Worm (Caenorhabditis elegans) whole organism, L3 larva: ENCODE results near the gene fbxc-27.

Source experiments
- R02D3.7 ChIP-seq: fragments of 150-350 bp; optimal IDR thresholded peaks from 2 replicates; lab custom pipeline; 2014; ENCODE audit warnings: missing biosample characterization, missing genetic modification characterization
- aly-2 ChIP-seq: fragments of 150-350 bp; optimal IDR thresholded peaks from 2 replicates; lab custom pipeline; 2014; ENCODE audit warnings: missing biosample characterization, missing genetic modification characterization
- ama-1 ChIP-seq: fragments of 150-350 bp; optimal IDR thresholded peaks from 2 replicates; lab custom pipeline; 2018
- ceh-28 ChIP-seq: fragments of 150-350 bp; optimal IDR thresholded peaks from 2 replicates; lab custom pipeline; 2014; ENCODE audit warnings: missing biosample characterization, missing genetic modification reagents, missing genetic modification characterization
- ceh-82 ChIP-seq: fragments of 150-350 bp; optimal IDR thresholded peaks from 2 replicates; lab custom pipeline; 2014; ENCODE audit warnings: missing biosample characterization, missing genetic modification characterization
- daf-12 ChIP-seq: fragments of 150-350 bp; optimal IDR thresholded peaks from 2 replicates; lab custom pipeline; 2014; ENCODE audit warnings: missing biosample characterization, missing genetic modification reagents, missing genetic modification characterization
- egl-5 ChIP-seq: fragments of 150-350 bp; optimal IDR thresholded peaks from 2 replicates; lab custom pipeline; 2017; ENCODE audit warnings: missing biosample characterization, missing genetic modification reagents, missing genetic modification characterization, inconsistent platforms
- elt-1 ChIP-seq: fragments of 150-350 bp; optimal IDR thresholded peaks from 2 replicates; lab custom pipeline; 2014; ENCODE audit warnings: missing biosample characterization, missing genetic modification characterization
- elt-2 ChIP-seq: sonication (generic microtip); optimal IDR thresholded peaks from 2 replicates; lab custom pipeline; 2016; ENCODE audit warnings: missing genetic modification reagents, mild to moderate bottlenecking, missing genetic modification characterization, missing compliant biosample characterization
- fkh-2 ChIP-seq: fragments of 150-350 bp; optimal IDR thresholded peaks from 2 replicates; lab custom pipeline; 2014; ENCODE audit warnings: missing biosample characterization, missing genetic modification reagents, missing genetic modification characterization
- fos-1 ChIP-seq: fragments of 150-350 bp; optimal IDR thresholded peaks from 2 replicates; lab custom pipeline; 2014; ENCODE audit warnings: missing biosample characterization, missing genetic modification characterization
- lin-39 ChIP-seq: fragments of 150-350 bp; optimal IDR thresholded peaks from 2 replicates; lab custom pipeline; 2018; ENCODE audit warnings: missing biosample characterization, missing genetic modification reagents, missing genetic modification characterization
- lsy-12 ChIP-seq: sonication (generic microtip); optimal IDR thresholded peaks from 2 replicates; lab custom pipeline; 2016; ENCODE audit warnings: mild to moderate bottlenecking, missing genetic modification characterization, missing compliant biosample characterization
- mdl-1 ChIP-seq: fragments of 150-350 bp; optimal IDR thresholded peaks from 2 replicates; lab custom pipeline; 2014; ENCODE audit warnings: missing biosample characterization, missing genetic modification characterization
- mml-1 ChIP-seq: fragments of 150-350 bp; sonication (generic microtip); optimal IDR thresholded peaks from 3 replicates; lab custom pipeline; 2014; ENCODE audit warnings: missing biosample characterization, missing genetic modification characterization
- nfya-1 ChIP-seq: sonication (generic microtip); optimal IDR thresholded peaks from 2 replicates; lab custom pipeline; 2017; ENCODE audit warnings: missing genetic modification characterization, mild to moderate bottlenecking, missing compliant biosample characterization, antibody characterized with exemption, moderate library complexity; ENCODE audit not compliant: insufficient read depth
- nhr-11 ChIP-seq: fragments of 150-350 bp; optimal IDR thresholded peaks from 2 replicates; lab custom pipeline; 2014; ENCODE audit warnings: missing biosample characterization, missing genetic modification characterization
- nhr-12 ChIP-seq: fragments of 150-350 bp; optimal IDR thresholded peaks from 2 replicates; lab custom pipeline; 2014; ENCODE audit warnings: missing biosample characterization, missing genetic modification characterization
- nhr-23 ChIP-seq: fragments of 150-350 bp; optimal IDR thresholded peaks from 2 replicates; lab custom pipeline; 2014; ENCODE audit warnings: missing biosample characterization, missing genetic modification reagents, missing genetic modification characterization
- nhr-25 ChIP-seq: sonication (generic microtip); optimal IDR thresholded peaks from 2 replicates; lab custom pipeline; 2017; ENCODE audit warnings: missing biosample characterization, missing genetic modification characterization
- nhr-43 ChIP-seq: sonication (generic microtip); optimal IDR thresholded peaks from 2 replicates; lab custom pipeline; 2016; ENCODE audit warnings: mild to moderate bottlenecking, missing genetic modification characterization, missing compliant biosample characterization; ENCODE audit not compliant: poor library complexity, severe bottlenecking
- nhr-67 ChIP-seq: fragments of 150-350 bp; optimal IDR thresholded peaks from 2 replicates; lab custom pipeline; 2014; ENCODE audit warnings: missing biosample characterization, missing genetic modification characterization
- nhr-77 ChIP-seq: fragments of 150-350 bp; optimal IDR thresholded peaks from 2 replicates; lab custom pipeline; 2014; ENCODE audit warnings: missing biosample characterization, missing genetic modification characterization
- pha-4 ChIP-seq: fragments of 150-350 bp; optimal IDR thresholded peaks from 2 replicates; lab custom pipeline; 2014; ENCODE audit warnings: missing biosample characterization, missing genetic modification reagents, missing genetic modification characterization
- pqm-1 ChIP-seq: fragments of 150-350 bp; optimal IDR thresholded peaks from 2 replicates; lab custom pipeline; 2017; ENCODE audit warnings: missing biosample characterization, missing genetic modification characterization, inconsistent platforms
- sea-2 ChIP-seq: fragments of 150-350 bp; sonication (generic microtip); optimal IDR thresholded peaks from 4 replicates; lab custom pipeline; 2014; ENCODE audit warnings: missing biosample characterization, missing genetic modification reagents, missing genetic modification characterization
- unc-39 ChIP-seq: sonication (generic microtip); optimal IDR thresholded peaks from 4 replicates; lab custom pipeline; 2017; ENCODE audit warnings: missing biosample characterization, missing genetic modification characterization
- unc-62 ChIP-seq: fragments of 150-350 bp; sonication (generic microtip); optimal IDR thresholded peaks from 4 replicates; lab custom pipeline; 2014; ENCODE audit warnings: missing biosample characterization, missing genetic modification reagents, missing genetic modification characterization
- zag-1 ChIP-seq: fragments of 150-350 bp; optimal IDR thresholded peaks from 2 replicates; lab custom pipeline; 2014; ENCODE audit warnings: missing biosample characterization, missing genetic modification characterization
- ztf-11 ChIP-seq: fragments of 150-350 bp; optimal IDR thresholded peaks from 2 replicates; lab custom pipeline; 2014; ENCODE audit warnings: missing biosample characterization, missing genetic modification characterization
- ztf-4 ChIP-seq: fragments of 150-350 bp; optimal IDR thresholded peaks from 2 replicates; lab custom pipeline; 2014; ENCODE audit warnings: missing biosample characterization, missing genetic modification characterization

fbxc-27 gene

ce11 chrII:909554-909953 lies at the start of gene fbxc-27, which contains the start of gene fbxc-24:
TSS of gene fbxc-27 (plus strand) at chrII:909769.
TSS of gene fbxc-24 (minus strand) at chrII:909654.
- TF ChIP-seq aly-2 (tag; lab: Kevin White, UChicago) = no peak
- TF ChIP-seq mdl-1 (tag; lab: Kevin White, UChicago) = no peak
- TF ChIP-seq fos-1 = no peak
- TF ChIP-seq lin-39 (tag; lab: Kevin White, UChicago) = no peak
- no peak for TF ChIP-seq elt-1
- no peak for TF ChIP-seq pqm-1 (tag; lab: Kevin White, UChicago)
- TF ChIP-seq egl-5 = no peak
- no peak for TF ChIP-seq R02D3.7 (tag; lab: Kevin White, UChicago)
- no peak for TF ChIP-seq unc-62 (GFP tag; lab: Kevin White, UChicago)
- TF ChIP-seq ztf-11 = no peak
- no peak for TF ChIP-seq nhr-12 (tag; lab: Kevin White, UChicago)
- TF ChIP-seq ztf-4 = no peak

ce11 chrII:861564-861963 lies 48.0 kb upstream of the fbxc-27 start, which contains the start of gene Y46B2A.4:
TSS of gene Y46B2A.4 (plus strand) at chrII:861864.
- TF ChIP-seq ztf-4 = no peak
- TF ChIP-seq pha-4 (tag; lab: Kevin White, UChicago) = no peak
- no peak for TF ChIP-seq ama-1 (lab: Kevin White, UChicago)
- no peak for TF ChIP-seq aly-2 (tag; lab: Kevin White, UChicago)
- no peak for TF ChIP-seq unc-39 (tag; lab: Kevin White, UChicago)
- no peak for TF ChIP-seq zag-1 (tag; lab: Kevin White, UChicago)
- no peak for TF ChIP-seq nfya-1 (tag; lab: Kevin White, UChicago)
- TF ChIP-seq lsy-12 (tag; lab: Kevin White, UChicago) = no peak
- no peak for TF ChIP-seq nhr-11
- TF ChIP-seq pqm-1 (tag; lab: Kevin White, UChicago) = no peak
- no peak for TF ChIP-seq mml-1
- TF ChIP-seq elt-2 = no peak
- TF ChIP-seq nhr-43 (tag; lab: Kevin White, UChicago) = no peak
- TF ChIP-seq nhr-77 = no peak
- TF ChIP-seq nhr-67 (tag; lab: Kevin White, UChicago) = no peak
- TF ChIP-seq fkh-2 (tag; lab: Kevin White, UChicago) = no peak
- TF ChIP-seq nhr-23 (tag; lab: Kevin White, UChicago) = no peak
- no peak for TF ChIP-seq fos-1
- TF ChIP-seq nhr-25 (tag; lab: Kevin White, UChicago) = no peak
- TF ChIP-seq daf-12 = no peak

- TF ChIP-seq sea-2 (GFP tag; lab: Kevin White, UChicago) (no peak), lsy-12 (tag; lab: Kevin White, UChicago) (no peak), ceh-82 (tag; lab: Kevin White, UChicago) (no peak)
Measured at ce11 chrII:866801-867200, 42.8 kb upstream of the fbxc-27 start, which contains the start of gene Y46B2A.3. TSS of gene Y46B2A.3 (minus strand) at chrII:866901.

- TF ChIP-seq nhr-12 (tag; lab: Kevin White, UChicago) (no peak), nhr-11 (no peak), unc-39 (tag; lab: Kevin White, UChicago) (no peak)
Measured at ce11 chrII:868240-868864, 41.2 kb upstream of the fbxc-27 start, which contains the start of gene fbxc-51. TSS of gene fbxc-51 (plus strand) at chrII:868814.

- TF ChIP-seq ama-1 (lab: Kevin White, UChicago) (no peak), sea-2 (GFP tag; lab: Kevin White, UChicago) (no peak), pha-4 (tag; lab: Kevin White, UChicago) (no peak), ceh-28 (no peak), pqm-1 (tag; lab: Kevin White, UChicago) (no peak), nhr-43 (tag; lab: Kevin White, UChicago) (no peak)
Measured at ce11 chrII:869316-869715, 40.3 kb upstream of the fbxc-27 start.
